Worm (Caenorhabditis elegans): ENCODE data around the gene rnp-1.
A peak's percentile ranks its signal among the peaks of the same experiment; 100 is the strongest.

Gene rnp-1

ce11 chrV:12162220-12162619, 29.9 kb upstream of the rnp-1 start, which contains the start of gene C27A7.5:
C27A7.5 (minus strand) TSS chrV:12162320.
- TF ChIP-seq ceh-32 (tag; optimal IDR thresholded peaks at IDR 0.05; ENCODE audit: poor library complexity) (no peak), nhr-25 (tag; optimal IDR thresholded peaks at IDR 0.05; ENCODE audit: borderline replicate concordance, insufficient read depth) (no peak), F10B5.3 (tag; optimal IDR thresholded peaks at IDR 0.05) (no peak)

- TF ChIP-seq daf-16 (GFP tag; optimal IDR thresholded peaks at IDR 0.05) (no peak), daf-16 (tag; optimal IDR thresholded peaks at IDR 0.05) (no peak), Y105C5A.15 (GFP tag; IDR thresholded peaks at IDR 0.05) (no peak), ceh-82 (tag; optimal IDR thresholded peaks at IDR 0.05) (no peak), pqm-1 (tag; optimal IDR thresholded peaks at IDR 0.05) (no peak), rbr-2 (tag; optimal IDR thresholded peaks at IDR 0.05) (no peak), nhr-102 (tag; optimal IDR thresholded peaks at IDR 0.05) (no peak), nhr-25 (tag; optimal IDR thresholded peaks at IDR 0.05; ENCODE audit: borderline replicate concordance, insufficient read depth) (no peak), tag-97 (GFP tag; IDR thresholded peaks at IDR 0.05) (no peak), hlh-30 (tag; optimal IDR thresholded peaks at IDR 0.05; ENCODE audit: insufficient read depth) (no peak), cey-2 (tag; optimal IDR thresholded peaks at IDR 0.05; ENCODE audit: borderline replicate concordance, insufficient read depth) (no peak), egl-43 (GFP tag; IDR thresholded peaks at IDR 0.05) (no peak), dve-1 (tag; optimal IDR thresholded peaks at IDR 0.05; ENCODE audit: insufficient read depth) (no peak), dmd-6 (GFP tag; IDR thresholded peaks at IDR 0.05) (no peak), gei-8 (GFP tag; optimal IDR thresholded peaks at IDR 0.05) (no peak), nhr-237 (tag; optimal IDR thresholded peaks at IDR 0.05) (no peak), zfp-2 (tag; optimal IDR thresholded peaks at IDR 0.05) (no peak), duxl-1 (tag; optimal IDR thresholded peaks at IDR 0.05; ENCODE audit: poor library complexity) (no peak)
Measured at ce11 chrV:12162906-12163305, 29.2 kb upstream of the rnp-1 start, which contains the start of gene srj-4. srj-4 (plus strand) TSS chrV:12163206.

- TF ChIP-seq set-16 (GFP tag; IDR thresholded peaks at IDR 0.05) (peak; percentile 97), dmd-9 (GFP tag; IDR thresholded peaks at IDR 0.05) (no peak)
Measured at ce11 chrV:12167031-12167430, 25.0 kb upstream of the rnp-1 start.

- TF ChIP-seq mdl-1 (tag; optimal IDR thresholded peaks at IDR 0.05) (peak in 1 of 2 experiments; percentile 16), zag-1 (tag; optimal IDR thresholded peaks at IDR 0.05) (no peak)
Measured at ce11 chrV:12167653-12168052, 24.4 kb upstream of the rnp-1 start, which contains the start of gene col-37. col-37 (minus strand) TSS chrV:12167753.

ce11 chrV:12170114-12170513, 22.0 kb upstream of the rnp-1 start, which contains the start of gene ZK863.1:
ZK863.1 (minus strand) TSS chrV:12170214.
- TF ChIP-seq cey-2 (tag; optimal IDR thresholded peaks at IDR 0.05; ENCODE audit: borderline replicate concordance, insufficient read depth) (no peak), ceh-28 (tag; optimal IDR thresholded peaks at IDR 0.05) (no peak), dmd-8 (GFP tag; IDR thresholded peaks at IDR 0.05) (no peak), dmd-9 (GFP tag; IDR thresholded peaks at IDR 0.05) (no peak), madf-5 (GFP tag; IDR thresholded peaks at IDR 0.05) (no peak), nhr-111 (GFP tag; optimal IDR thresholded peaks at IDR 0.05) (no peak), lin-1 (GFP tag; IDR thresholded peaks at IDR 0.05) (no peak), mep-1 (tag; optimal IDR thresholded peaks at IDR 0.05) (no peak), T26A8.4 (GFP tag; IDR thresholded peaks at IDR 0.05) (no peak), lin-38 (GFP tag; IDR thresholded peaks at IDR 0.05) (no peak), Y75B8A.6 (GFP tag; IDR thresholded peaks at IDR 0.05) (no peak), ces-1 (GFP tag; optimal IDR thresholded peaks at IDR 0.05) (no peak), hlh-30 (tag; optimal IDR thresholded peaks at IDR 0.05; ENCODE audit: insufficient read depth) (no peak), zip-11 (GFP tag; IDR thresholded peaks at IDR 0.05) (no peak), F26F4.8 (GFP tag; conservative IDR thresholded peaks at IDR 0.05) (no peak), saeg-2 (GFP tag; IDR thresholded peaks at IDR 0.05) (no peak), mdl-1 (tag; optimal IDR thresholded peaks at IDR 0.05) (no peak), ztf-7 (tag; optimal IDR thresholded peaks at IDR 0.05) (no peak), dmd-6 (GFP tag; IDR thresholded peaks at IDR 0.05) (no peak)

Data from whole organism, L4 larva.